Fruit fly (Drosophila melanogaster) whole organism, embryonic: ENCODE data around the gene bb8.

ENCODE experiments used
- Abd-B ChIP-seq: fragments of 200-800 bp; sonication (Bioruptor generic); optimal IDR thresholded peaks from 2 replicates; lab custom pipeline; 2018; ENCODE audit warnings: missing biosample characterization, mild to moderate bottlenecking, missing genetic modification characterization, moderate library complexity
- Antp ChIP-seq: fragments of 200-800 bp; sonication (Bioruptor generic); optimal IDR thresholded peaks from 3 replicates; lab custom pipeline; 2016; ENCODE audit warnings: missing biosample characterization, missing genetic modification characterization
- Atf-2 ChIP-seq: fragments of 200-800 bp; sonication (Bioruptor generic); optimal IDR thresholded peaks from 2 replicates; lab custom pipeline; 2016; ENCODE audit warnings: missing biosample characterization, missing genetic modification characterization
- CG10209 ChIP-seq: fragments of 200-800 bp; sonication (Bioruptor generic); optimal IDR thresholded peaks from 3 replicates; lab custom pipeline; 2017; ENCODE audit warnings: missing biosample characterization, mild to moderate bottlenecking, missing genetic modification characterization, missing genetic modification reagents
- CG10979 ChIP-seq: fragments of 200-800 bp; sonication (Bioruptor generic); optimal IDR thresholded peaks from 2 replicates; lab custom pipeline; 2018; ENCODE audit warnings: missing biosample characterization, mild to moderate bottlenecking, missing genetic modification characterization, moderate library complexity
- CG11695 ChIP-seq: fragments of 200-800 bp; sonication (Bioruptor generic); IDR thresholded peaks from 3 replicates; pipeline ENCODE4 v1.3.6; 2022; ENCODE audit warnings: missing biosample characterization, missing genetic modification characterization
- CG13775 ChIP-seq: fragments of 200-800 bp; sonication (Bioruptor generic); optimal IDR thresholded peaks from 3 replicates; lab custom pipeline; 2017; ENCODE audit warnings: missing biosample characterization, mild to moderate bottlenecking, missing genetic modification characterization
- CG14667 ChIP-seq: fragments of 200-800 bp; sonication (Bioruptor generic); IDR thresholded peaks from 2 replicates; pipeline ENCODE4 v1.3.6; 2022; ENCODE audit warnings: missing biosample characterization, missing genetic modification characterization
- CG15601 ChIP-seq: fragments of 200-800 bp; sonication (Bioruptor generic); optimal IDR thresholded peaks from 3 replicates; lab custom pipeline; 2019; ENCODE audit warnings: missing biosample characterization, mild to moderate bottlenecking, missing genetic modification characterization, moderate library complexity
- CG1603 ChIP-seq: fragments of 200-800 bp; sonication (Bioruptor generic); optimal IDR thresholded peaks from 2 replicates; lab custom pipeline; 2019; ENCODE audit warnings: missing biosample characterization, mild to moderate bottlenecking, missing genetic modification characterization, moderate library complexity
- CG16815 ChIP-seq: fragments of 200-800 bp; sonication (Bioruptor generic); optimal IDR thresholded peaks from 3 replicates; lab custom pipeline; 2017; ENCODE audit warnings: missing biosample characterization, mild to moderate bottlenecking, missing genetic modification characterization
- CG18599 ChIP-seq: fragments of 200-800 bp; sonication (Bioruptor generic); optimal IDR thresholded peaks from 3 replicates; lab custom pipeline; 2017; ENCODE audit warnings: missing biosample characterization, missing genetic modification characterization, mild to moderate bottlenecking, moderate library complexity, missing genetic modification reagents
- CG18619 ChIP-seq: fragments of 200-800 bp; sonication (Bioruptor generic); optimal IDR thresholded peaks from 3 replicates; lab custom pipeline; 2017; ENCODE audit warnings: missing biosample characterization, mild to moderate bottlenecking, missing genetic modification characterization
- CG18764 ChIP-seq: fragments of 200-800 bp; sonication (Bioruptor generic); optimal IDR thresholded peaks from 3 replicates; lab custom pipeline; 2016; ENCODE audit warnings: missing biosample characterization, missing genetic modification characterization
- CG30403 ChIP-seq: fragments of 200-800 bp; sonication (Bioruptor generic); optimal IDR thresholded peaks from 3 replicates; lab custom pipeline; 2016; ENCODE audit warnings: missing biosample characterization, missing genetic modification characterization
- CG32767 ChIP-seq: fragments of 200-800 bp; sonication (Bioruptor generic); IDR thresholded peaks from 2 replicates; pipeline ENCODE4 v1.3.6; 2022; ENCODE audit warnings: missing biosample characterization, missing genetic modification characterization
- CG6254 ChIP-seq: fragments of 200-800 bp; sonication (Bioruptor generic); optimal IDR thresholded peaks from 3 replicates; lab custom pipeline; 2017; ENCODE audit warnings: mild to moderate bottlenecking, missing biosample characterization, missing genetic modification reagents, missing genetic modification characterization
- CG7556 ChIP-seq: fragments of 200-800 bp; sonication (Bioruptor generic); optimal IDR thresholded peaks from 2 replicates; lab custom pipeline; 2017; ENCODE audit warnings: missing biosample characterization, mild to moderate bottlenecking, missing genetic modification characterization
- CG8388 ChIP-seq: fragments of 200-800 bp; sonication (Bioruptor generic); optimal IDR thresholded peaks from 2 replicates; lab custom pipeline; 2019; ENCODE audit warnings: missing biosample characterization, mild to moderate bottlenecking, missing genetic modification characterization, moderate library complexity
- CG9437 ChIP-seq: fragments of 200-800 bp; sonication (Bioruptor generic); optimal IDR thresholded peaks from 2 replicates; lab custom pipeline; 2018; ENCODE audit warnings: missing biosample characterization, mild to moderate bottlenecking, missing genetic modification characterization
- Camta ChIP-seq: fragments of 200-800 bp; sonication (Bioruptor generic); optimal IDR thresholded peaks from 2 replicates; lab custom pipeline; 2016; ENCODE audit warnings: missing biosample characterization, missing genetic modification characterization
- D19A ChIP-seq: fragments of 200-800 bp; optimal IDR thresholded peaks from 3 replicates; lab custom pipeline; 2019; ENCODE audit warnings: missing biosample characterization, mild to moderate bottlenecking, missing genetic modification characterization, moderate library complexity
- Dll ChIP-seq: fragments of 200-800 bp; sonication (Bioruptor generic); IDR thresholded peaks from 4 replicates; pipeline ENCODE4 v1.3.6; 2022; ENCODE audit warnings: missing biosample characterization, missing genetic modification characterization; ENCODE audit not compliant: partially characterized antibody
- Gug ChIP-seq: fragments of 200-800 bp; sonication (Bioruptor generic); IDR thresholded peaks from 4 replicates; pipeline ENCODE4 v1.3.6; 2022; ENCODE audit warnings: missing biosample characterization, missing genetic modification characterization
- H2.0 ChIP-seq: fragments of 200-800 bp; sonication (Bioruptor generic); IDR thresholded peaks from 2 replicates; pipeline ENCODE4 v1.3.6; 2022; ENCODE audit warnings: missing biosample characterization, missing genetic modification characterization
- HmgZ ChIP-seq: fragments of 200-800 bp; sonication (Bioruptor generic); optimal IDR thresholded peaks from 2 replicates; lab custom pipeline; 2018; ENCODE audit warnings: missing biosample characterization, mild to moderate bottlenecking, missing genetic modification characterization
- Hr78 ChIP-seq, 2 experiments: fragments of 200-800 bp in 1 of 2; fragments of >200 bp in 1 of 2; sonication (Bioruptor generic) in 1 of 2; optimal IDR thresholded peaks; 2 replicates each; lab custom pipeline; 2017 to 2019; ENCODE audit warnings: missing biosample characterization in 2 of 2, missing genetic modification characterization in 2 of 2, mild to moderate bottlenecking in 1 of 2, moderate library complexity in 1 of 2
- Hsf ChIP-seq: fragments of 200-800 bp; sonication (Bioruptor generic); optimal IDR thresholded peaks from 3 replicates; lab custom pipeline; 2016; ENCODE audit warnings: missing biosample characterization, missing genetic modification characterization
- Lhr ChIP-seq: fragments of 200-800 bp; sonication (Bioruptor generic); optimal IDR thresholded peaks from 3 replicates; lab custom pipeline; 2017; ENCODE audit warnings: mild to moderate bottlenecking, missing biosample characterization, missing genetic modification reagents, missing genetic modification characterization
- Spps ChIP-seq: fragments of 200-800 bp; sonication (Bioruptor generic); optimal IDR thresholded peaks from 2 replicates; lab custom pipeline; 2018; ENCODE audit warnings: missing biosample characterization, mild to moderate bottlenecking, missing genetic modification characterization
- Trl ChIP-seq, 3 experiments: fragments of >200 bp in 2 of 3; fragments of 200-800 bp in 1 of 3; sonication (Bioruptor generic) in 1 of 3; optimal IDR thresholded peaks; 2 replicates in 1 of 3; 3 replicates in 2 of 3; lab custom pipeline; 2016 to 2017; ENCODE audit warnings: missing biosample characterization in 1 of 3, missing genetic modification characterization in 1 of 3
- bab2 ChIP-seq: fragments of 200-800 bp; sonication (Bioruptor generic); optimal IDR thresholded peaks from 2 replicates; lab custom pipeline; 2016; ENCODE audit warnings: missing biosample characterization, missing genetic modification characterization
- eve ChIP-seq, 2 experiments: fragments of >200 bp; optimal IDR thresholded peaks; 2 replicates each; lab custom pipeline; 2017; ENCODE audit warnings: missing biosample characterization in 2 of 2, missing genetic modification characterization in 2 of 2
- fd96Cb ChIP-seq: fragments of 200-800 bp; sonication (Bioruptor generic); optimal IDR thresholded peaks from 2 replicates; lab custom pipeline; 2018; ENCODE audit warnings: missing biosample characterization, mild to moderate bottlenecking, missing genetic modification characterization, moderate library complexity
- kni ChIP-seq: fragments of 200-800 bp; sonication (Bioruptor generic); optimal IDR thresholded peaks from 3 replicates; lab custom pipeline; 2017; ENCODE audit warnings: mild to moderate bottlenecking, missing biosample characterization, missing genetic modification reagents, missing genetic modification characterization
- nmo ChIP-seq: fragments of 200-800 bp; sonication (Bioruptor generic); optimal IDR thresholded peaks from 2 replicates; lab custom pipeline; 2018; ENCODE audit warnings: missing biosample characterization, mild to moderate bottlenecking, missing genetic modification characterization, moderate library complexity
- oc ChIP-seq: fragments of 200-800 bp; sonication (Bioruptor generic); optimal IDR thresholded peaks from 2 replicates; lab custom pipeline; 2018; ENCODE audit warnings: missing biosample characterization, mild to moderate bottlenecking, missing genetic modification characterization, moderate library complexity
- org-1 ChIP-seq: fragments of 200-800 bp; sonication (Bioruptor generic); optimal IDR thresholded peaks from 2 replicates; lab custom pipeline; 2017; ENCODE audit warnings: missing biosample characterization, missing genetic modification characterization
- prd ChIP-seq, 3 experiments: fragments of >200 bp in 2 of 3; fragments of 200-800 bp in 1 of 3; sonication (Bioruptor generic) in 1 of 3; optimal IDR thresholded peaks in 2 of 3; IDR thresholded peaks in 1 of 3; 2 replicates in 2 of 3; 3 replicates in 1 of 3; pipeline versions ENCODE4 v1.3.6 to Lab custom; 2017 to 2022; ENCODE audit warnings: missing biosample characterization in 1 of 3, missing genetic modification characterization in 1 of 3
- sc ChIP-seq, 3 experiments: fragments of >200 bp in 2 of 3; fragments of 200-800 bp in 1 of 3; sonication (Bioruptor generic) in 1 of 3; optimal IDR thresholded peaks; 2 replicates in 2 of 3; 3 replicates in 1 of 3; lab custom pipeline; 2017; ENCODE audit warnings: mild to moderate bottlenecking in 1 of 3, missing biosample characterization in 1 of 3, missing genetic modification characterization in 1 of 3, missing genetic modification reagents in 1 of 3
- slp2 ChIP-seq: fragments of 200-800 bp; sonication (Bioruptor generic); optimal IDR thresholded peaks from 2 replicates; lab custom pipeline; 2016; ENCODE audit warnings: missing biosample characterization, missing genetic modification characterization
- sqz ChIP-seq: fragments of 200-800 bp; sonication (Bioruptor generic); optimal IDR thresholded peaks from 3 replicates; lab custom pipeline; 2018; ENCODE audit warnings: missing biosample characterization, mild to moderate bottlenecking, missing genetic modification characterization
- stc ChIP-seq: fragments of 200-800 bp; sonication (Bioruptor generic); IDR thresholded peaks from 2 replicates; pipeline ENCODE4 v1.3.6; 2022; ENCODE audit warnings: missing biosample characterization, missing genetic modification characterization
- tio ChIP-seq: fragments of 200-800 bp; sonication (Bioruptor generic); optimal IDR thresholded peaks from 2 replicates; lab custom pipeline; 2017; ENCODE audit warnings: missing biosample characterization, missing genetic modification characterization, inconsistent platforms
- trem ChIP-seq: fragments of 200-800 bp; optimal IDR thresholded peaks from 3 replicates; lab custom pipeline; 2019; ENCODE audit warnings: missing biosample characterization, mild to moderate bottlenecking, missing genetic modification characterization, moderate library complexity
- unpg ChIP-seq: fragments of 200-800 bp; sonication (Bioruptor generic); optimal IDR thresholded peaks from 3 replicates; lab custom pipeline; 2018; ENCODE audit warnings: missing biosample characterization, mild to moderate bottlenecking, missing genetic modification characterization, moderate library complexity

bb8 gene

DNA sequence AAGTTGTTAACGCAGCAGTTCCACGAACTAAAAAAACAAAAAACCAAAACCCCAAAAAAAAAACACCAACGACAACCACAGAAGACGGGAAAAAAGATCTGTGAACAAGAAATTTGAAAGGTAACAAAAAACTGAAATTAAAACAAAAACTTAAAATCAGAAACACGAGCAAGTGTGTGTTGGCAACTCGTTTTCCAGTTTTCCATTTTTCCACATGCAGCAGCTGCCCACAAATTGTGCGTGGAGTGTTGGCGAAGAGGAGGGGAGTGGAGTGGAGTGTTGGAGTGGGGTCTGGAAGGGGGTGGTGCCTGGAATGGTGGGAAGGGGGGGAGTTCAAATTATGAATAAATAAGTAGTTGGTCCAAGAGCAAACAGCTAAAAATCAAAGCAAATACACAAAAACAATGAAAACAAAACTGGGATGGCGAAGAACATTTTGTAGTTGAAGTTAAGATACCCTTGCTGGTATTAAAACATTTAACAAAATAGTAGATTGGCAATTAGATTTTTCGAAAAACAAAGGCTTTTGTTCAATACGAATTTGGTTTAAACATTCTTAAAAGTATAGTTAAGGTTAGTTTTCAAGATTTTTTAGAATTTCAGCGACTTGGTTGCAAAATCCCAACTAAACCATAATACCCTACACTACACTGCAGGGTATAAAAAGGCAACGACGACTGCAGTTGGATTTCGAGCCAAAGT is 43.5 kb upstream of the bb8 start (continued):
- TF ChIP-seq Spps (tag; lab: Kevin White, UChicago) (peak; percentile 23), stc (0 out of 2 replicates have a peak, but pooled peaks have one; percentile 38), org-1 (peak; percentile 13), CG1603 (tag; lab: Kevin White, UChicago) (peak; percentile 22), CG15601 (peak; percentile 49), Lhr (peak; percentile 31), trem (tag; lab: Kevin White, UChicago) (peak; percentile 58), CG7556 (GFP tag; lab: Kevin White, UChicago) (peak; percentile 42), slp2 (peak; percentile 48), H2.0 (GFP tag; lab: Robert Waterston, UW) (peak; percentile 58), fd96Cb (peak; percentile 70), sqz (peak; percentile 74), CG9437 (GFP tag; lab: Kevin White, UChicago) (peak; percentile 39), Atf-2 (peak; percentile 37), Gug (GFP tag; lab: Robert Waterston, UW) (no peak), unpg (GFP tag; lab: Kevin White, UChicago) (peak; percentile 65), CG16815 (GFP tag; lab: Kevin White, UChicago) (peak; percentile 11), prd (optimal IDR thresholded peaks at IDR 0.05; lab: Kevin White, UChicago) (no peak), prd (GFP tag; IDR thresholded peaks at IDR 0.05; lab: Robert Waterston, UW) (peak; percentile 58; the same call in 2 of the 3 replicates), tio (GFP tag; lab: Kevin White, UChicago) (peak; percentile 34), CG6254 (GFP tag; lab: Kevin White, UChicago) (peak; percentile 67), CG14667 (no peak), Hr78 (GFP tag; optimal IDR thresholded peaks at IDR 0.05; lab: Kevin White, UChicago) (peak in 1 of 2 experiments; percentile 11), eve (GFP tag; optimal IDR thresholded peaks at IDR 0.05; lab: Kevin White, UChicago) (peak in 1 of 2 experiments; percentile 70), sc (optimal IDR thresholded peaks at IDR 0.05; lab: Kevin White, UChicago) (no peak), sc (GFP tag; optimal IDR thresholded peaks at IDR 0.05; lab: Kevin White, UChicago) (peak; percentile 61), CG10979 (peak; percentile 79), Antp (GFP tag; lab: Kevin White, UChicago) (peak; percentile 31), bab2 (GFP tag; lab: Kevin White, UChicago) (peak; percentile 44), Dll (GFP tag; lab: Robert Waterston, UW) (no peak), Camta (GFP tag; lab: Kevin White, UChicago) (peak; percentile 18), CG10209 (GFP tag; lab: Kevin White, UChicago) (peak; percentile 60), CG11695 (GFP tag; lab: Robert Waterston, UW) (no peak), HmgZ (tag; lab: Kevin White, UChicago) (no peak), CG18764 (GFP tag; lab: Kevin White, UChicago) (peak; percentile 22), Abd-B (peak; percentile 29), CG18619 (peak; percentile 30), CG30403 (GFP tag; lab: Kevin White, UChicago) (peak; percentile 48), nmo (peak; percentile 72), CG32767 (GFP tag; lab: Robert Waterston, UW) (0 out of 2 replicates have a peak, but pooled peaks have one; percentile 34), CG18599 (GFP tag; lab: Kevin White, UChicago) (peak; percentile 37), oc (tag; lab: Kevin White, UChicago) (peak; percentile 31), Hsf (GFP tag; lab: Kevin White, UChicago) (peak; percentile 38), Trl (optimal IDR thresholded peaks at IDR 0.05; lab: Kevin White, UChicago) (no peak), Trl (GFP tag; optimal IDR thresholded peaks at IDR 0.05; lab: Kevin White, UChicago) (peak; percentile 29), CG8388 (GFP tag; lab: Kevin White, UChicago) (peak; percentile 67), D19A (peak; percentile 97), CG13775 (GFP tag; lab: Kevin White, UChicago) (peak; percentile 30), kni (GFP tag; lab: Kevin White, UChicago) (peak; percentile 20)
